Worm (Caenorhabditis elegans): ENCODE data around the gene cyp-13A6.
A peak's percentile ranks its signal among the peaks of the same experiment; 100 is the strongest.

cyp-13A6 gene

ce11 chrII:9800251-9800650 is 2.4 kb downstream of the cyp-13A6 start, which contains the start of gene cyp-13A5 (continued):
- no peak for TF ChIP-seq unc-98 (GFP tag; IDR thresholded peaks at IDR 0.05)
- peak; percentile 88 for TF ChIP-seq nhr-85 (tag)
- TF ChIP-seq zag-1 (tag; optimal IDR thresholded peaks at IDR 0.05): no peak
- no peak for TF ChIP-seq lin-15B (tag; optimal IDR thresholded peaks at IDR 0.05)
- no peak for TF ChIP-seq ceh-82 (tag; optimal IDR thresholded peaks at IDR 0.05)
- TF ChIP-seq elt-3 (tag; optimal IDR thresholded peaks at IDR 0.05): peak in 4 of 6 experiments; percentile 23 to 78 (median 41)
- no peak for TF ChIP-seq fos-1 (tag; optimal IDR thresholded peaks at IDR 0.05)
- peak; percentile 47 for TF ChIP-seq nhr-71 (tag; optimal IDR thresholded peaks at IDR 0.05)
- TF ChIP-seq lin-35 (GFP tag; optimal IDR thresholded peaks at IDR 0.05): peak in 1 of 2 experiments; percentile 41
- peak; percentile 34 for TF ChIP-seq elt-2 (tag; optimal IDR thresholded peaks at IDR 0.05)
- no peak for TF ChIP-seq sup-37 (GFP tag; optimal IDR thresholded peaks at IDR 0.05)
- no peak for TF ChIP-seq sox-4 (tag; optimal IDR thresholded peaks at IDR 0.05)
- TF ChIP-seq nhr-12 (tag; optimal IDR thresholded peaks at IDR 0.05): no peak
- TF ChIP-seq egl-13 (tag; optimal IDR thresholded peaks at IDR 0.05): no peak
- no peak for TF ChIP-seq lin-39 (tag; optimal IDR thresholded peaks at IDR 0.05)
- TF ChIP-seq lir-3 (tag; optimal IDR thresholded peaks at IDR 0.05; ENCODE audit: poor library complexity): no peak
- TF ChIP-seq ceh-63 (GFP tag; optimal IDR thresholded peaks at IDR 0.05): no peak
- no peak for TF ChIP-seq mep-1 (tag; optimal IDR thresholded peaks at IDR 0.05)
- TF ChIP-seq nhr-90 (tag; optimal IDR thresholded peaks at IDR 0.05; ENCODE audit: poor library complexity): peak; percentile 27
- TF ChIP-seq pag-3 (tag; optimal IDR thresholded peaks at IDR 0.05; ENCODE audit: borderline replicate concordance, insufficient read depth): no peak
- TF ChIP-seq tbx-2 (tag; optimal IDR thresholded peaks at IDR 0.05): peak; percentile 11
- no peak for TF ChIP-seq fkh-4 (tag; optimal IDR thresholded peaks at IDR 0.05; ENCODE audit: borderline replicate concordance)
- TF ChIP-seq nhr-76 (tag; optimal IDR thresholded peaks at IDR 0.05): no peak
- TF ChIP-seq nhr-20 (tag; optimal IDR thresholded peaks at IDR 0.05): peak; percentile 89
- TF ChIP-seq xbp-1 (tag; optimal IDR thresholded peaks at IDR 0.05): no peak
- TF ChIP-seq aha-1 (tag; optimal IDR thresholded peaks at IDR 0.05): no peak
- TF ChIP-seq mab-9 (GFP tag; IDR thresholded peaks at IDR 0.05): no peak
- no peak for TF ChIP-seq ets-5 (GFP tag; IDR thresholded peaks at IDR 0.05)

- TF ChIP-seq dsc-1 (tag; optimal IDR thresholded peaks at IDR 0.05) (no peak), nhr-11 (tag; optimal IDR thresholded peaks at IDR 0.05) (no peak), nhr-237 (tag; optimal IDR thresholded peaks at IDR 0.05) (no peak), mef-2 (tag; optimal IDR thresholded peaks at IDR 0.05) (no peak), lir-3 (tag; optimal IDR thresholded peaks at IDR 0.05; ENCODE audit: poor library complexity) (no peak), nhr-47 (tag; optimal IDR thresholded peaks at IDR 0.05) (no peak), efl-1 (optimal IDR thresholded peaks at IDR 0.05) (no peak), efl-1 (GFP tag; optimal IDR thresholded peaks at IDR 0.05 in 1 of 2) (no peak), ceh-63 (GFP tag; optimal IDR thresholded peaks at IDR 0.05) (no peak), dpl-1 (GFP tag; optimal IDR thresholded peaks at IDR 0.05) (no peak), unc-86 (tag; optimal IDR thresholded peaks at IDR 0.05) (no peak), swsn-7 (tag; optimal IDR thresholded peaks at IDR 0.05) (no peak), irx-1 (tag; optimal IDR thresholded peaks at IDR 0.05) (no peak), unc-62 (GFP tag; optimal IDR thresholded peaks at IDR 0.05) (no peak), sptf-1 (tag; optimal IDR thresholded peaks at IDR 0.05) (no peak), rnt-1 (tag; optimal IDR thresholded peaks at IDR 0.05) (no peak), blmp-1 (tag; optimal IDR thresholded peaks at IDR 0.05) (no peak), ama-1 (optimal IDR thresholded peaks at IDR 0.05) (no peak)
Measured at ce11 chrII:9797664-9798063, 5.0 kb downstream of the cyp-13A6 start, which contains the start of gene cyp-13A4. Gene cyp-13A4 (minus strand): TSS chrII:9797740.

Data from whole organism, L1 larva.